Fruit fly (Drosophila melanogaster): ENCODE data around the gene CG32579.

Gene CG32579

dm6 chrX:16275854-16276338 lies 47.2 kb upstream of the CG32579 start, which contains the start of the genes kat80 and Prosalpha4 (continued):
- TF ChIP-seq CG31627 (GFP tag; optimal IDR thresholded peaks at IDR 0.05) (no peak), fd59A (GFP tag; optimal IDR thresholded peaks at IDR 0.05) (no peak), CG32006 (GFP tag; optimal IDR thresholded peaks at IDR 0.05) (peak; percentile 38), dac (GFP tag; optimal IDR thresholded peaks at IDR 0.05) (no peak), CG8319 (GFP tag; optimal IDR thresholded peaks at IDR 0.05) (no peak), Sox15 (GFP tag; optimal IDR thresholded peaks at IDR 0.05) (no peak), Blimp-1 (GFP tag; optimal IDR thresholded peaks at IDR 0.05) (no peak), Hr4 (GFP tag; optimal IDR thresholded peaks at IDR 0.05) (peak; percentile 33), cyc (GFP tag; optimal IDR thresholded peaks at IDR 0.05) (no peak), vri (GFP tag; optimal IDR thresholded peaks at IDR 0.05) (no peak), Met (GFP tag; optimal IDR thresholded peaks at IDR 0.05) (no peak), CG3919 (GFP tag; optimal IDR thresholded peaks at IDR 0.05) (peak; percentile 26), OdsH (GFP tag; optimal IDR thresholded peaks at IDR 0.05) (peak; percentile 24), acj6 (GFP tag; optimal IDR thresholded peaks at IDR 0.05) (peak; percentile 2), Gug (GFP tag; IDR thresholded peaks at IDR 0.05) (no peak), eg (GFP tag; IDR thresholded peaks at IDR 0.05) (0 out of 3 replicates have a peak, but pooled peaks have one; percentile 36), CG6276 (GFP tag; optimal IDR thresholded peaks at IDR 0.05) (no peak), Hr38 (GFP tag; optimal IDR thresholded peaks at IDR 0.05) (no peak), CG3032 (tag; optimal IDR thresholded peaks at IDR 0.05) (peak; percentile 28)

dm6 chrX:16277878-16278506 lies 45.1 kb upstream of the CG32579 start, which contains the start of gene eas:
TSS of gene eas (plus strand) at chrX:16278328.
- TF ChIP-seq Ets21C (GFP tag; optimal IDR thresholded peaks at IDR 0.05) (no peak), CG9139 (GFP tag; optimal IDR thresholded peaks at IDR 0.05) (no peak), CG6163 (GFP tag; IDR thresholded peaks at IDR 0.05) (0 out of 3 replicates have a peak, but pooled peaks have one; percentile 7), CG6808 (GFP tag; optimal IDR thresholded peaks at IDR 0.05) (no peak), CG11762 (GFP tag; optimal IDR thresholded peaks at IDR 0.05; ENCODE audit: insufficient read depth) (no peak), vri (GFP tag; optimal IDR thresholded peaks at IDR 0.05) (no peak), fd85E (GFP tag; optimal IDR thresholded peaks at IDR 0.05) (no peak), Sox14 (GFP tag; optimal IDR thresholded peaks at IDR 0.05) (no peak), OdsH (GFP tag; optimal IDR thresholded peaks at IDR 0.05) (no peak), acj6 (GFP tag; optimal IDR thresholded peaks at IDR 0.05) (peak; percentile 27), dac (GFP tag; optimal IDR thresholded peaks at IDR 0.05) (no peak), eg (GFP tag; IDR thresholded peaks at IDR 0.05) (no peak), lz (GFP tag; optimal IDR thresholded peaks at IDR 0.05) (peak; percentile 16), dsx (GFP tag; optimal IDR thresholded peaks at IDR 0.05; ENCODE audit: poor library complexity, severe bottlenecking) (no peak), pdm3 (GFP tag; optimal IDR thresholded peaks at IDR 0.05) (no peak), CG6854 (GFP tag; optimal IDR thresholded peaks at IDR 0.05) (no peak), CG10669 (GFP tag; optimal IDR thresholded peaks at IDR 0.05) (no peak), svp (GFP tag) (no peak), ss (GFP tag; optimal IDR thresholded peaks at IDR 0.05) (no peak), CG4318 (GFP tag; optimal IDR thresholded peaks at IDR 0.05) (no peak), CG11294 (GFP tag; IDR thresholded peaks at IDR 0.05) (no peak), esn (GFP tag; optimal IDR thresholded peaks at IDR 0.05) (peak; percentile 31), Eip75B (GFP tag; optimal IDR thresholded peaks at IDR 0.05) (no peak), Ets96B (tag; optimal IDR thresholded peaks at IDR 0.05) (no peak), Hr39 (GFP tag; optimal IDR thresholded peaks at IDR 0.05) (peak; percentile 36), Eip93F (GFP tag; optimal IDR thresholded peaks at IDR 0.05) (no peak), fd59A (GFP tag; optimal IDR thresholded peaks at IDR 0.05) (no peak), fkh (GFP tag; optimal IDR thresholded peaks at IDR 0.05) (no peak), salr (GFP tag; optimal IDR thresholded peaks at IDR 0.05) (peak in 1 of 2 experiments; percentile 7), Smox (GFP tag; optimal IDR thresholded peaks at IDR 0.05) (no peak), achi (GFP tag; optimal IDR thresholded peaks at IDR 0.05) (no peak), CG32006 (GFP tag; optimal IDR thresholded peaks at IDR 0.05) (no peak), Eip78C (GFP tag) (peak; percentile 55), CG31627 (GFP tag; optimal IDR thresholded peaks at IDR 0.05) (peak; percentile 16)

All from whole organism, prepupa.